Fruit fly (Drosophila melanogaster): ENCODE data around the gene rk.

DNA sequence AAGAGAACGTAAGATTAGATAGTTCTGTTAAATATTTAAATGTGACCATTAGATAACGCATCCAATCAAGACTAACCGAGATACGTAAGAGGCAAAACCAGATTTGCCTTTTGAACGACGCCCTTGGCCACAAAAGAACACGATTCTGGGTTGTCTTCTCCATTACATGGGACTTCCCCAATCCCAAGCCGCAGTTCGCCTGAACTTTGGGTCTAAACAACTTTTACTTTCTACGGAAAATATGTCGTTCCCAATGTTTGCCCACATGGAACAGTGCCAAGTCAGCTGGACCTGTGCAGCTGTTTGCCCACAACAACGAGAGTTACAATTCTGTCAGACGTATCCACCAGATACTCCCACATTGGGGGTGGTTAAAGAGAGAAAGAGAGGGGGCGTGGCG is 51.3 kb downstream of the rk start:
- TF ChIP-seq CrebA (GFP tag; optimal IDR thresholded peaks at IDR 0.05; ENCODE audit: borderline replicate concordance), result no peak
- no peak for TF ChIP-seq brk (GFP tag; optimal IDR thresholded peaks at IDR 0.05)
- no peak for TF ChIP-seq tai (GFP tag; optimal IDR thresholded peaks at IDR 0.05)
- no peak for TF ChIP-seq psq (GFP tag; optimal IDR thresholded peaks at IDR 0.05)
- TF ChIP-seq jim (GFP tag; optimal IDR thresholded peaks at IDR 0.05), result no peak
- no peak for TF ChIP-seq OdsH (GFP tag; optimal IDR thresholded peaks at IDR 0.05)
- TF ChIP-seq Dfd (GFP tag; optimal IDR thresholded peaks at IDR 0.05), result no peak
- no peak for TF ChIP-seq rgr (GFP tag; optimal IDR thresholded peaks at IDR 0.05)
- TF ChIP-seq usp (GFP tag; optimal IDR thresholded peaks at IDR 0.05), result no peak
- TF ChIP-seq fru (GFP tag; optimal IDR thresholded peaks at IDR 0.05), result no peak
- no peak for TF ChIP-seq Abd-B (GFP tag; optimal IDR thresholded peaks at IDR 0.05)

All from whole organism, wandering third instar larva.